Worm (Caenorhabditis elegans) whole organism, L1 larva: ENCODE data around the gene ttn-1.
A peak's percentile ranks its signal among the peaks of the same experiment; 100 is the strongest.

Experiments used
- C16A3.4 ChIP-seq: fragments of 150-350 bp; optimal IDR thresholded peaks from 2 replicates; lab custom pipeline; 2014; ENCODE audit warnings: missing biosample characterization, missing genetic modification characterization
- alr-1 ChIP-seq: fragments of 200-800 bp; sonication (Bioruptor generic); optimal IDR thresholded peaks from 2 replicates; lab custom pipeline; 2018; ENCODE audit warnings: borderline replicate concordance, mild to moderate bottlenecking, missing genetic modification characterization, missing compliant biosample characterization
- aly-2 ChIP-seq: fragments of 150-350 bp; optimal IDR thresholded peaks from 2 replicates; lab custom pipeline; 2014; ENCODE audit warnings: missing biosample characterization, missing genetic modification characterization
- ama-1 ChIP-seq: fragments of 150-350 bp; optimal IDR thresholded peaks from 2 replicates; lab custom pipeline; 2014
- blmp-1 ChIP-seq: fragments of 150-350 bp; optimal IDR thresholded peaks from 2 replicates; lab custom pipeline; 2014; ENCODE audit warnings: missing biosample characterization, missing genetic modification characterization
- ceh-63 ChIP-seq: fragments of 200-800 bp; sonication (Bioruptor generic); optimal IDR thresholded peaks from 2 replicates; lab custom pipeline; 2018; ENCODE audit warnings: mild to moderate bottlenecking, missing genetic modification characterization, missing compliant biosample characterization
- ceh-8 ChIP-seq: fragments of 200-800 bp; sonication (Bioruptor generic); optimal IDR thresholded peaks from 2 replicates; lab custom pipeline; 2018; ENCODE audit warnings: mild to moderate bottlenecking, missing genetic modification characterization, moderate library complexity, missing compliant biosample characterization
- ceh-82 ChIP-seq, 3 experiments: fragments of 150-350 bp in 1 of 3; sonication (generic microtip) in 2 of 3; optimal IDR thresholded peaks; 2 replicates each; lab custom pipeline; 2014 to 2017; ENCODE audit warnings: missing biosample characterization in 3 of 3, missing genetic modification characterization in 3 of 3
- ceh-88 ChIP-seq: fragments of 200-800 bp; sonication (Bioruptor generic); IDR thresholded peaks from 2 replicates; pipeline ENCODE4 v1.3.6; 2022; ENCODE audit warnings: missing genetic modification characterization, missing compliant biosample characterization
- ceh-90 ChIP-seq: sonication (generic microtip); optimal IDR thresholded peaks from 2 replicates; lab custom pipeline; 2016; ENCODE audit warnings: missing genetic modification characterization, missing compliant biosample characterization
- ces-1 ChIP-seq: fragments of 150-350 bp; optimal IDR thresholded peaks from 2 replicates; lab custom pipeline; 2014; ENCODE audit warnings: missing biosample characterization, missing genetic modification reagents, missing genetic modification characterization
- efl-1 ChIP-seq, 4 experiments: fragments of 150-350 bp; optimal IDR thresholded peaks in 3 of 4; peaks in 1 of 4; 1 replicate in 1 of 4; 2 replicates in 3 of 4; lab custom pipeline; 2014; ENCODE audit warnings: missing biosample characterization in 2 of 4, missing genetic modification characterization in 2 of 4, missing genetic modification reagents in 2 of 4
- egl-13 ChIP-seq: sonication (generic microtip); optimal IDR thresholded peaks from 2 replicates; lab custom pipeline; 2016; ENCODE audit warnings: missing genotype, missing genetic modification reagents, missing genetic modification characterization, missing compliant biosample characterization
- ets-5 ChIP-seq: fragments of 200-800 bp; sonication (Bioruptor generic); IDR thresholded peaks from 2 replicates; pipeline ENCODE4 v1.3.6; 2022; ENCODE audit warnings: missing genetic modification characterization, missing compliant biosample characterization
- jun-1 ChIP-seq: fragments of 150-350 bp; optimal IDR thresholded peaks from 2 replicates; lab custom pipeline; 2014; ENCODE audit warnings: missing biosample characterization, missing genetic modification reagents, missing genetic modification characterization
- lin-15B ChIP-seq: fragments of 150-350 bp; sonication (generic microtip); optimal IDR thresholded peaks from 3 replicates; lab custom pipeline; 2014; ENCODE audit warnings: missing biosample characterization, missing genetic modification characterization
- lin-35 ChIP-seq, 2 experiments: fragments of 150-350 bp; optimal IDR thresholded peaks; 2 replicates each; lab custom pipeline; 2014; ENCODE audit warnings: missing biosample characterization in 2 of 2, missing genetic modification characterization in 2 of 2, missing genetic modification reagents in 2 of 2
- lsy-2 ChIP-seq, 2 experiments: fragments of 150-350 bp; optimal IDR thresholded peaks; 2 replicates each; lab custom pipeline; 2014; ENCODE audit warnings: missing biosample characterization in 2 of 2, missing genetic modification characterization in 2 of 2
- mdl-1 ChIP-seq, 2 experiments: fragments of 150-350 bp; optimal IDR thresholded peaks; 2 replicates each; lab custom pipeline; 2014 to 2017; ENCODE audit warnings: missing biosample characterization in 2 of 2, missing genetic modification characterization in 2 of 2, inconsistent platforms in 1 of 2
- mef-2 ChIP-seq: fragments of 150-350 bp; optimal IDR thresholded peaks from 2 replicates; lab custom pipeline; 2014; ENCODE audit warnings: missing biosample characterization, missing genetic modification characterization
- nhr-11 ChIP-seq: fragments of 150-350 bp; optimal IDR thresholded peaks from 2 replicates; lab custom pipeline; 2014; ENCODE audit warnings: missing biosample characterization, missing genetic modification characterization
- nhr-12 ChIP-seq: sonication (generic microtip); optimal IDR thresholded peaks from 2 replicates; lab custom pipeline; 2017; ENCODE audit warnings: missing biosample characterization, missing genetic modification characterization
- nhr-19 ChIP-seq: fragments of 200-800 bp; sonication (Bioruptor generic); conservative IDR thresholded peaks from 2 replicates; pipeline ENCODE4 v1.3.6; 2022; ENCODE audit warnings: missing genetic modification characterization, missing compliant biosample characterization
- nhr-20 ChIP-seq: sonication (generic microtip); optimal IDR thresholded peaks from 2 replicates; lab custom pipeline; 2016; ENCODE audit warnings: mild to moderate bottlenecking, missing genetic modification characterization, missing compliant biosample characterization
- nhr-237 ChIP-seq: fragments of 150-350 bp; optimal IDR thresholded peaks from 2 replicates; lab custom pipeline; 2014; ENCODE audit warnings: missing biosample characterization, missing genetic modification characterization
- nhr-47 ChIP-seq: sonication (generic microtip); optimal IDR thresholded peaks from 2 replicates; lab custom pipeline; 2016; ENCODE audit warnings: mild to moderate bottlenecking, missing genetic modification characterization, moderate library complexity, missing compliant biosample characterization
- nhr-71 ChIP-seq: sonication (generic microtip); optimal IDR thresholded peaks from 2 replicates; lab custom pipeline; 2016; ENCODE audit warnings: mild to moderate bottlenecking, missing genetic modification characterization, moderate library complexity, missing compliant biosample characterization
- nhr-77 ChIP-seq: fragments of 150-350 bp; optimal IDR thresholded peaks from 2 replicates; lab custom pipeline; 2014; ENCODE audit warnings: missing biosample characterization, missing genetic modification characterization
- nhr-85 ChIP-seq: sonication (generic microtip); peaks from one replicate; lab custom pipeline; 2016; ENCODE audit warnings: missing genetic modification characterization, inconsistent platforms, missing compliant biosample characterization
- nhr-90 ChIP-seq: sonication (generic microtip); optimal IDR thresholded peaks from 2 replicates; lab custom pipeline; 2016; ENCODE audit warnings: mild to moderate bottlenecking, missing genetic modification characterization, missing compliant biosample characterization; ENCODE audit not compliant: poor library complexity
- pag-3 ChIP-seq: sonication (generic microtip); optimal IDR thresholded peaks from 2 replicates; lab custom pipeline; 2017; ENCODE audit warnings: missing genetic modification characterization, mild to moderate bottlenecking, missing compliant biosample characterization, antibody characterized with exemption, borderline replicate concordance; ENCODE audit not compliant: insufficient read depth
- pqm-1 ChIP-seq: sonication (generic microtip); optimal IDR thresholded peaks from 3 replicates; lab custom pipeline; 2017; ENCODE audit warnings: missing biosample characterization, missing genetic modification characterization
- rnt-1 ChIP-seq: sonication (generic microtip); optimal IDR thresholded peaks from 2 replicates; lab custom pipeline; 2016; ENCODE audit warnings: mild to moderate bottlenecking, missing genetic modification characterization, moderate library complexity, missing compliant biosample characterization
- snpc-4 ChIP-seq: fragments of 150-350 bp; optimal IDR thresholded peaks from 2 replicates; lab custom pipeline; 2014; ENCODE audit warnings: missing biosample characterization, missing genetic modification characterization
- snu-23 ChIP-seq: sonication (generic microtip); optimal IDR thresholded peaks from 2 replicates; lab custom pipeline; 2016; ENCODE audit warnings: missing genetic modification characterization, missing compliant biosample characterization
- sptf-1 ChIP-seq: fragments of 150-350 bp; optimal IDR thresholded peaks from 2 replicates; lab custom pipeline; 2014; ENCODE audit warnings: missing biosample characterization, missing genetic modification characterization
- unc-130 ChIP-seq: fragments of 150-350 bp; optimal IDR thresholded peaks from 2 replicates; lab custom pipeline; 2017; ENCODE audit warnings: missing biosample characterization, missing genetic modification characterization, inconsistent platforms
- unc-30 ChIP-seq: sonication (generic microtip); optimal IDR thresholded peaks from 2 replicates; lab custom pipeline; 2017; ENCODE audit warnings: missing biosample characterization, missing genetic modification characterization
- vab-15 ChIP-seq: sonication (generic microtip); optimal IDR thresholded peaks from 2 replicates; lab custom pipeline; 2017; ENCODE audit warnings: missing genotype, mild to moderate bottlenecking, missing genetic modification characterization, missing compliant biosample characterization
- xbp-1 ChIP-seq: sonication (generic microtip); optimal IDR thresholded peaks from 2 replicates; lab custom pipeline; 2016; ENCODE audit warnings: missing genetic modification characterization, missing compliant biosample characterization
- zip-4 ChIP-seq: fragments of 200-800 bp; sonication (Bioruptor generic); optimal IDR thresholded peaks from 2 replicates; lab custom pipeline; 2018; ENCODE audit warnings: mild to moderate bottlenecking, missing genetic modification characterization, moderate library complexity, missing compliant biosample characterization
- ztf-11 ChIP-seq, 2 experiments: sonication (generic microtip); optimal IDR thresholded peaks; 2 replicates each; lab custom pipeline; 2016 to 2017; ENCODE audit warnings: missing genetic modification characterization in 2 of 2, missing biosample characterization in 1 of 2, missing compliant biosample characterization in 1 of 2
- ztf-4 ChIP-seq: fragments of 150-350 bp; optimal IDR thresholded peaks from 2 replicates; lab custom pipeline; 2014; ENCODE audit warnings: missing biosample characterization, missing genetic modification characterization

The ttn-1 gene

DNA sequence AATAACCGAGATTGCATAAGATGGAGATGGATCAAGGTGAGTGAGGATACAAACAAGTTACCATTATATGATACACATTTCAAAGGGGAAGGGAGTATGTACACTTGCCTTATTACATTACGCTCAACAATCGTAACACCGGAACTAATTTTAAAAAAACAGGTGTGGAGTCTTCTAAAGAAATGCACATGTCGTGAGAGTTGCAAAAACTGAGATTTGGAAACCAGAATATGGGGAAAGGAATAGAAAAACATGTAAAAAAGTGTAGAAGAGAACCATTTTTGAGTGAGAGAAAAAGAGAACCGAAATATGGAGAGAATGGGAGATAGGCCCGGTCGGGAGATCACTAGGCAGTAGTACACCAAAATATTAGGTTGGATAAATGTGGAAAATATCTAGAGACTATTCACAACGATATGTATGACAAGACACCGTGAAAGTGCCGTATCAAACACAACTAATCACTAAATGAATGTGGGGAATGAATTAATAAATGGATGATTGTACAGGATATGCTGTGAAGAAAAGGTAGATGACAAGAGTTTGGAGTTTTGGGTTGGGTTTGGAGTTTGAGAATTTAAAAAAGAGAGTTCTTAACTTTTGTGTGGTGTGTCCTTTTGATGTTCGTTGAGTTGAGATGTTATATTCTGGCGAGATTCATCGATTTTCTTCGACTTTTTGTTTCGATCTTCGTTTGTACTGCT is 21.0 kb upstream of the ttn-1 start:
- TF ChIP-seq nhr-12 (tag; lab: Kevin White, UChicago), result no peak
- TF ChIP-seq efl-1 (optimal IDR thresholded peaks at IDR 0.05; lab: Kevin White, UChicago), result no peak
- peak in 1 of 2 experiments; percentile 85 for TF ChIP-seq efl-1 (GFP tag; optimal IDR thresholded peaks at IDR 0.05 in 1 of 2; lab: Kevin White, UChicago)
- TF ChIP-seq aly-2 (tag; lab: Kevin White, UChicago), result peak; percentile 59
- TF ChIP-seq blmp-1 (tag; lab: Kevin White, UChicago), result no peak
- peak; percentile 18 for TF ChIP-seq jun-1 (tag; lab: Kevin White, UChicago)
- no peak for TF ChIP-seq pag-3
- peak; percentile 76 for TF ChIP-seq nhr-85
- peak; percentile 8; the same call in 1 of the 2 replicates for TF ChIP-seq ceh-88 (GFP tag; lab: Robert Waterston, UW)
- no peak for TF ChIP-seq lin-15B
- TF ChIP-seq nhr-47 (tag; lab: Kevin White, UChicago), result peak; percentile 15
- TF ChIP-seq mdl-1 (tag; optimal IDR thresholded peaks at IDR 0.05; lab: Kevin White, UChicago), result no peak
- TF ChIP-seq nhr-71 (tag; lab: Kevin White, UChicago), result peak; percentile 10
- TF ChIP-seq lsy-2 (tag; optimal IDR thresholded peaks at IDR 0.05; lab: Kevin White, UChicago), result peak in 1 of 2 experiments; percentile 14
- TF ChIP-seq nhr-19 (GFP tag; lab: Robert Waterston, UW), result 0 out of 2 replicates have a peak, but pooled peaks have one; percentile 1

DNA sequence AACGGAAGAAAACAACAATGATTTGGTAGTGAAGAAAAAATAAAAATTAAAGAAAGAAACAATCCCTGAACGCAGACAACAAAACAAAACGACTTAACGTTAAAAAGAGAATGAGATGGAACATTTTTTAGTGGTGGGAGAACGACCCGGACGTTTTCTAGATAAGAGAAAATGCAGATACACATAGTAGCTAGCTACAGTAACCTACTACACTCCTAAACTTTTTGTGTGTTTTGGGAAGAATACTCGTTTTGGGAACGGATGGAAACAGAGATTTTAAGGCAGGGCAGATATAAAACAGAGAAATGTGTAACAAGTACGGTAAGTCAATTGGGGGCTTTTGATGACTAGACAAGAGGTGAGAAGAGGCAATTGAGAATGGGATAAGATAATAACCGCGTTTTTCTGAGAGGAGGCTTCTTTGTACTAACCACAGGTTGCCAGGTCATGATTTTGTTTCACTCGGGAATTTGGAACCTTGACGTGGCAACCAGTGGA is 20.4 kb upstream of the ttn-1 start:
- TF ChIP-seq lsy-2 (tag; optimal IDR thresholded peaks at IDR 0.05; lab: Kevin White, UChicago) (peak in 1 of 2 experiments; percentile 34), nhr-77 (tag; lab: Kevin White, UChicago) (no peak), lin-35 (GFP tag; optimal IDR thresholded peaks at IDR 0.05; lab: Kevin White, UChicago) (peak in 1 of 2 experiments; percentile 0), aly-2 (tag; lab: Kevin White, UChicago) (no peak), vab-15 (tag; lab: Kevin White, UChicago) (peak; percentile 9)

- TF ChIP-seq snpc-4 (tag; lab: Kevin White, UChicago) (no peak), zip-4 (GFP tag; lab: Kevin White, UChicago) (no peak), sptf-1 (tag; lab: Kevin White, UChicago) (no peak), C16A3.4 (tag; lab: Kevin White, UChicago) (no peak), efl-1 (optimal IDR thresholded peaks at IDR 0.05; lab: Kevin White, UChicago) (no peak), efl-1 (GFP tag; optimal IDR thresholded peaks at IDR 0.05 in 1 of 2; lab: Kevin White, UChicago) (peak in 1 of 2 experiments; percentile 76), rnt-1 (tag; lab: Kevin White, UChicago) (peak; percentile 8), mef-2 (tag; lab: Kevin White, UChicago) (no peak), unc-30 (no peak), ceh-82 (tag; optimal IDR thresholded peaks at IDR 0.05; lab: Kevin White, UChicago) (no peak), ces-1 (no peak), nhr-11 (tag; lab: Kevin White, UChicago) (no peak)
- TF ChIP-seq, all 84 proteins: peak for 2
Observed at ce11 chrV:6222171-6222733, 19.8 kb upstream of the ttn-1 start.

DNA sequence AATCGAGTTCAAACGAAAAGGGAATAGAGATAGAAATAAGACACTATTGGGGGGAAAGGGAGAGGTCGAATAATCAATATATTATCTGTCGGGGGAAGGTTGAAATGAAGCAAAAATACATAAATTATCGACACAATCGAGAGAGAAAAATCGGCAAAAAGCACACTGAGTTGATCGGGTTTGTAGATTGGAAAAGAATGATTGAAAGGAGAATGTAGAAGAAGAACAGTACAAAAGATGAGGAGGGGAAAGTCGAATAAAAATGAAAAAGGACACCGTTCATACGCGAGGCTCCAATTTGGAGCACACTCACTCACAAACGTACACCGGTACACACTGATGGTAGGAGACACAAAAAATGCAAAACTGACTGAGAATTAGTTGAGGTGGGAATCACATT is 18.9 kb upstream of the ttn-1 start:
- peak; percentile 12 for TF ChIP-seq snu-23 (GFP tag; lab: Kevin White, UChicago)
- TF ChIP-seq zip-4 (GFP tag; lab: Kevin White, UChicago), result no peak
- peak; percentile 58 for TF ChIP-seq nhr-85
- no peak for TF ChIP-seq ceh-63 (GFP tag; lab: Kevin White, UChicago)
- TF ChIP-seq ets-5, result no peak
- TF ChIP-seq nhr-20 (tag; lab: Kevin White, UChicago), result no peak
- TF ChIP-seq ztf-4 (tag; lab: Kevin White, UChicago), result no peak
- no peak for TF ChIP-seq sptf-1 (tag; lab: Kevin White, UChicago)
- no peak for TF ChIP-seq alr-1 (tag; lab: Kevin White, UChicago)
- no peak for TF ChIP-seq lsy-2 (tag; optimal IDR thresholded peaks at IDR 0.05; lab: Kevin White, UChicago)
- TF ChIP-seq aly-2 (tag; lab: Kevin White, UChicago), result peak; percentile 24
- peak; percentile 41 for TF ChIP-seq ama-1 (lab: Kevin White, UChicago)
- no peak for TF ChIP-seq pqm-1 (tag; lab: Kevin White, UChicago)
- peak in 1 of 2 experiments; percentile 8 for TF ChIP-seq efl-1 (optimal IDR thresholded peaks at IDR 0.05; lab: Kevin White, UChicago)
- TF ChIP-seq efl-1 (GFP tag; optimal IDR thresholded peaks at IDR 0.05 in 1 of 2; lab: Kevin White, UChicago), result no peak
- TF ChIP-seq lin-35 (GFP tag; optimal IDR thresholded peaks at IDR 0.05; lab: Kevin White, UChicago), result no peak
- no peak for TF ChIP-seq ceh-8 (GFP tag; lab: Kevin White, UChicago)
- TF ChIP-seq unc-130 (tag; lab: Kevin White, UChicago), result no peak
- TF ChIP-seq xbp-1, result no peak
- no peak for TF ChIP-seq egl-13 (tag; lab: Kevin White, UChicago)
- TF ChIP-seq nhr-90 (tag; lab: Kevin White, UChicago), result no peak
- no peak for TF ChIP-seq mdl-1 (tag; optimal IDR thresholded peaks at IDR 0.05; lab: Kevin White, UChicago)
- no peak for TF ChIP-seq ztf-11 (tag; optimal IDR thresholded peaks at IDR 0.05; lab: Kevin White, UChicago)
- no peak for TF ChIP-seq rnt-1 (tag; lab: Kevin White, UChicago)
- TF ChIP-seq nhr-237, result no peak
- TF ChIP-seq ceh-90 (tag; lab: Kevin White, UChicago), result no peak
